Worm (Caenorhabditis elegans) whole organism, L4/young adult: Measurements from ENCODE around the gene srxa-9.

Experiments
- dao-5 ChIP-seq: sonication (generic microtip); optimal IDR thresholded peaks from 2 replicates; lab custom pipeline; 2016; ENCODE audit warnings: missing genotype, missing genetic modification characterization, moderate library complexity, missing compliant biosample characterization
- him-1 ChIP-seq: sonication (generic microtip); optimal IDR thresholded peaks from 2 replicates; lab custom pipeline; 2016; ENCODE audit warnings: missing genotype, missing genetic modification reagents, missing genetic modification characterization, missing compliant biosample characterization

DNA sequence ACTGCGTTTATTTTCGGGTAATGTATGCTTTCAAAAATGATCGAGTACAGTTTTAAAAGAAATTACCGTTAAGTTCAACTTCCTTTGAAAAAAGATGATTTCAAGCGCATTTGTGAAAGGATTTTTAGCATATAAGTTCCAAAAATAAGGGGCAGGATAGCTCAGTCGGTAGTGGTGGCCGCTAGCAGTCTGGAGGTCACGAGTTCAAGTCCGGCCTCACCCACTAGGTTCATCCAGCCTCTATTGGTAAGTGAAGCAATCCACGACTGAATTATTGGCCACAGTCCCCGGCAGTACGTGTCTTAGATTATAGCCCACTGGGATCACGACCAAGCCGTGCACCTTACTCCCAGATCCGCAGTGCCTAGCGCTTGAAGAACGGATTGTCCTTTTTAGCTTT lies 29.8 kb upstream of the srxa-9 start:
- TF ChIP-seq him-1 (tag; lab: Kevin White, UChicago) (no peak), dao-5 (no peak)
